In genomic region chrX:2216662-2217061, ce11 we compare ENCODE assay signal across 1 worm cellular context.
TF ChIP-seq lines count a peak whose summit lies in the region.

No protein-coding gene starts in this region.

TF ChIP-seq in whole organism, L3 larva, 47 proteins besides CTCF, POLR2A, EP300 and RAD21 (continued from another document):
- TF ChIP-seq ceh-16 (tag; optimal IDR thresholded peaks at IDR 0.05; lab: Kevin White, UChicago) (no peak), eor-1 (tag; optimal IDR thresholded peaks at IDR 0.05; lab: Kevin White, UChicago) (no peak), elt-1 (tag; optimal IDR thresholded peaks at IDR 0.05; lab: Kevin White, UChicago) (no peak), lin-15B (tag; optimal IDR thresholded peaks at IDR 0.05; lab: Kevin White, UChicago) (no peak), skn-1 (tag; optimal IDR thresholded peaks at IDR 0.05; lab: Kevin White, UChicago) (no peak), tbx-2 (tag; optimal IDR thresholded peaks at IDR 0.05; lab: Kevin White, UChicago) (peak; percentile 25), lsy-12 (tag; optimal IDR thresholded peaks at IDR 0.05; lab: Kevin White, UChicago) (peak; percentile 0), ztf-4 (tag; optimal IDR thresholded peaks at IDR 0.05; lab: Kevin White, UChicago) (no peak), nhr-67 (tag; optimal IDR thresholded peaks at IDR 0.05; lab: Kevin White, UChicago) (no peak), jun-1 (tag; optimal IDR thresholded peaks at IDR 0.05; lab: Kevin White, UChicago) (no peak), nhr-11 (tag; optimal IDR thresholded peaks at IDR 0.05; lab: Kevin White, UChicago) (no peak), ceh-28 (tag; optimal IDR thresholded peaks at IDR 0.05; lab: Kevin White, UChicago) (peak; percentile 30), aly-2 (tag; optimal IDR thresholded peaks at IDR 0.05; lab: Kevin White, UChicago) (no peak), egl-27 (tag; optimal IDR thresholded peaks at IDR 0.05; lab: Kevin White, UChicago) (no peak), sea-2 (GFP tag; optimal IDR thresholded peaks at IDR 0.05; lab: Kevin White, UChicago) (no peak), nhr-28 (tag; optimal IDR thresholded peaks at IDR 0.05; lab: Kevin White, UChicago) (no peak), hmg-11 (tag; optimal IDR thresholded peaks at IDR 0.05; lab: Kevin White, UChicago) (no peak), fkh-2 (tag; optimal IDR thresholded peaks at IDR 0.05; lab: Kevin White, UChicago) (no peak), ZK546.5 (tag; optimal IDR thresholded peaks at IDR 0.05; lab: Kevin White, UChicago) (no peak), mml-1 (tag; optimal IDR thresholded peaks at IDR 0.05; lab: Kevin White, UChicago) (no peak), R02D3.7 (tag; optimal IDR thresholded peaks at IDR 0.05; lab: Kevin White, UChicago) (no peak), ceh-9 (tag; optimal IDR thresholded peaks at IDR 0.05; lab: Kevin White, UChicago) (no peak), nhr-12 (tag; optimal IDR thresholded peaks at IDR 0.05; lab: Kevin White, UChicago) (no peak), lin-39 (tag; optimal IDR thresholded peaks at IDR 0.05; lab: Kevin White, UChicago) (no peak), egl-5 (tag; optimal IDR thresholded peaks at IDR 0.05; lab: Kevin White, UChicago) (no peak), snpc-4 (tag; optimal IDR thresholded peaks at IDR 0.05; lab: Kevin White, UChicago) (no peak)
TF ChIP-seq in whole organism, L3 larva: peak in this region for 8.
